Worm (Caenorhabditis elegans) whole organism, L3 larva: Measurements from ENCODE around the gene Y44A6D.1.

Experiments used
- ZK546.5 ChIP-seq: sonication (generic microtip); optimal IDR thresholded peaks from 2 replicates; lab custom pipeline; 2017; ENCODE audit warnings: missing biosample characterization, missing genetic modification characterization
- egl-27 ChIP-seq: sonication (generic microtip); optimal IDR thresholded peaks from 4 replicates; lab custom pipeline; 2017; ENCODE audit warnings: missing biosample characterization, missing genetic modification reagents, missing genetic modification characterization
- fkh-10 ChIP-seq: sonication (generic microtip); optimal IDR thresholded peaks from 2 replicates; lab custom pipeline; 2017; ENCODE audit warnings: missing biosample characterization, missing genetic modification reagents, missing genetic modification characterization
- lin-15B ChIP-seq: fragments of 150-350 bp; optimal IDR thresholded peaks from 2 replicates; lab custom pipeline; 2014; ENCODE audit warnings: missing biosample characterization, missing genetic modification characterization
- nhr-23 ChIP-seq: fragments of 150-350 bp; optimal IDR thresholded peaks from 2 replicates; lab custom pipeline; 2014; ENCODE audit warnings: missing biosample characterization, missing genetic modification reagents, missing genetic modification characterization
- nhr-237 ChIP-seq: fragments of 150-350 bp; optimal IDR thresholded peaks from 2 replicates; lab custom pipeline; 2014; ENCODE audit warnings: missing biosample characterization, missing genetic modification characterization
- nhr-25 ChIP-seq: sonication (generic microtip); optimal IDR thresholded peaks from 2 replicates; lab custom pipeline; 2017; ENCODE audit warnings: missing biosample characterization, missing genetic modification characterization
- nhr-77 ChIP-seq: fragments of 150-350 bp; optimal IDR thresholded peaks from 2 replicates; lab custom pipeline; 2014; ENCODE audit warnings: missing biosample characterization, missing genetic modification characterization
- tbx-2 ChIP-seq: sonication (generic microtip); optimal IDR thresholded peaks from 2 replicates; lab custom pipeline; 2016; ENCODE audit warnings: mild to moderate bottlenecking, missing genetic modification characterization, missing compliant biosample characterization

- TF ChIP-seq nhr-237 (tag; lab: Kevin White, UChicago) (no peak), fkh-10 (GFP tag; lab: Kevin White, UChicago) (no peak), lin-15B (tag; lab: Kevin White, UChicago) (no peak), egl-27 (tag; lab: Kevin White, UChicago) (no peak), nhr-23 (tag; lab: Kevin White, UChicago) (no peak), nhr-25 (tag; lab: Kevin White, UChicago) (no peak), nhr-77 (tag; lab: Kevin White, UChicago) (no peak), ZK546.5 (tag; lab: Kevin White, UChicago) (no peak), tbx-2 (tag; lab: Kevin White, UChicago) (no peak)
Measured at ce11 chrV:20790616-20791015, 783 bp upstream of the Y44A6D.1 start.
